Worm (Caenorhabditis elegans): ENCODE measurements around the gene C49H3.12.

- no peak for TF ChIP-seq hlh-1 (tag; optimal IDR thresholded peaks at IDR 0.05)
- no peak for TF ChIP-seq ces-1 (GFP tag; optimal IDR thresholded peaks at IDR 0.05)
- TF ChIP-seq ztf-11 (tag; optimal IDR thresholded peaks at IDR 0.05), result no peak
- TF ChIP-seq lsy-2 (tag; optimal IDR thresholded peaks at IDR 0.05), result no peak
- no peak for TF ChIP-seq nhr-28 (tag; optimal IDR thresholded peaks at IDR 0.05)
- no peak for TF ChIP-seq unc-62 (GFP tag; optimal IDR thresholded peaks at IDR 0.05)
Measured at ce11 chrIV:7940919-7941318, 13.8 kb upstream of the C49H3.12 start, which contains the start of gene exc-9.

Measured in whole organism, mixed stage, embryonic.